Fruit fly (Drosophila melanogaster) whole organism, wandering third instar larva: ENCODE results near the gene gcm.
A peak's percentile ranks its signal among the peaks of the same experiment; 100 is the strongest.

Experiments
- Abd-B ChIP-seq: fragments of >200 bp; optimal IDR thresholded peaks from 2 replicates; lab custom pipeline; 2017; ENCODE audit warnings: missing biosample characterization, missing genetic modification characterization
- Hnf4 ChIP-seq: fragments of 200-800 bp; sonication (Bioruptor generic); optimal IDR thresholded peaks from 2 replicates; lab custom pipeline; 2016; ENCODE audit warnings: missing biosample characterization, mild to moderate bottlenecking, missing genetic modification characterization
- Myc ChIP-seq: fragments of >200 bp; optimal IDR thresholded peaks from 2 replicates; lab custom pipeline; 2017
- OdsH ChIP-seq: fragments of 200-800 bp; sonication (Bioruptor generic); optimal IDR thresholded peaks from 2 replicates; lab custom pipeline; 2016; ENCODE audit warnings: missing biosample characterization, mild to moderate bottlenecking, missing genetic modification characterization
- Sp1 ChIP-seq: fragments of 200-800 bp; sonication (Bioruptor generic); optimal IDR thresholded peaks from 3 replicates; lab custom pipeline; 2019; ENCODE audit warnings: missing biosample characterization, mild to moderate bottlenecking, missing genetic modification characterization, moderate library complexity
- dl ChIP-seq, 2 experiments: fragments of 175-275, 200-275 bp in 1 of 2; fragments of 200-275 bp in 1 of 2; sonication (Bioruptor generic); optimal IDR thresholded peaks; lab custom pipeline; 2018; ENCODE audit warnings: mild to moderate bottlenecking in 2 of 2, missing biosample characterization in 2 of 2, missing genetic modification characterization in 2 of 2, moderate library complexity in 2 of 2; ENCODE audit not compliant: partially characterized antibody in 2 of 2, insufficient read depth in 1 of 2
- rgr ChIP-seq: fragments of 200-800 bp; sonication (Bioruptor generic); optimal IDR thresholded peaks from 3 replicates; lab custom pipeline; 2016; ENCODE audit warnings: missing biosample characterization, mild to moderate bottlenecking, missing genetic modification characterization
- tai ChIP-seq: sonication (Bioruptor generic); optimal IDR thresholded peaks from 2 replicates; lab custom pipeline; 2016; ENCODE audit warnings: missing biosample characterization, missing genetic modification characterization

DNA sequence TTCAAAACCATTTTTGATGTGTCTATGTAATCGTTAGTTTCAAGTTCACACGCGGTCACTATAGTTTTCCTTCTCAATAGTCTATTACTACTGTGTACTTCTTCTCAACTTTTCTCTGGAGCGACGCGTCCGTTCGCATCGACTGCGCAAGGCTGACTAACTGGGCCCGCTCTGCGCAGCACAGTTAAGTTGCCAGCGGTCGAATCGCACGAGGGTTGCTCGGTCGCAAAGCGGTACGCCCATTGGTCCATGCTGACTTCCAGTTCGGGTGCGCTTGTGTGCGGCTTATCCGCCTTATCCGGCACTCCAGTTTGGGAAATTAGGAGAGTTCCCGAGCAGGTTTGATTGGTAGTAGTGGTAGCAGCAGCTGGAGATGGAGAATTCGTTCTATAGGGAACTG lies at the start of gene gcm:
- TF ChIP-seq Myc (lab: Kevin White, UChicago) (no peak), Hnf4 (GFP tag; lab: Kevin White, UChicago) (no peak), tai (no peak), Sp1 (GFP tag; lab: Kevin White, UChicago) (no peak), rgr (no peak), Abd-B (GFP tag; lab: Kevin White, UChicago) (no peak), OdsH (no peak), dl (GFP tag; optimal IDR thresholded peaks at IDR 0.05; lab: Kevin White, UChicago; ENCODE audit: insufficient read depth in 1 of 2, partially characterized antibody in 2 of 2) (peak in 1 of 2 experiments; percentile 42)
